Worm (Caenorhabditis elegans): ENCODE data around the gene F54A3.5.
"Not testable (repeated sequence)": the region's sequence is repeated elsewhere in the genome, so short reads cannot be mapped to it uniquely, and the experiment has no call there.

The F54A3.5 gene

ce11 chrII:2225608-2226007 is at the start of gene F54A3.5:
Gene F54A3.5 (minus strand): TSS chrII:2225708.
- TF ChIP-seq med-1 (GFP tag; optimal IDR thresholded peaks at IDR 0.05; ENCODE audit: insufficient read depth) (no peak), flt-1 (GFP tag; IDR thresholded peaks at IDR 0.05) (no peak), T22C8.4 (GFP tag; IDR thresholded peaks at IDR 0.05) (no peak), cog-1 (tag; optimal IDR thresholded peaks at IDR 0.05) (no peak), ref-1 (GFP tag; conservative IDR thresholded peaks at IDR 0.05) (no peak), klf-2 (GFP tag; conservative IDR thresholded peaks at IDR 0.05) (no peak), ztf-23 (GFP tag; IDR thresholded peaks at IDR 0.05) (no peak), tab-1 (GFP tag; IDR thresholded peaks at IDR 0.05) (no peak), ztf-29 (GFP tag; IDR thresholded peaks at IDR 0.05) (no peak)

- TF ChIP-seq T22C8.4 (GFP tag; IDR thresholded peaks at IDR 0.05): no peak
- TF ChIP-seq med-1 (GFP tag; optimal IDR thresholded peaks at IDR 0.05; ENCODE audit: insufficient read depth): no peak
- no peak for TF ChIP-seq flt-1 (GFP tag; IDR thresholded peaks at IDR 0.05)
- no peak for TF ChIP-seq cog-1 (tag; optimal IDR thresholded peaks at IDR 0.05)
- no peak for TF ChIP-seq tab-1 (GFP tag; IDR thresholded peaks at IDR 0.05)
- no peak for TF ChIP-seq klf-2 (GFP tag; conservative IDR thresholded peaks at IDR 0.05)
These were observed 48.2 kb upstream of the F54A3.5 start for ce11 chrII:2273750-2274149.

- TF ChIP-seq klf-2 (GFP tag; conservative IDR thresholded peaks at IDR 0.05); cog-1 (tag; optimal IDR thresholded peaks at IDR 0.05); tab-1 (GFP tag; IDR thresholded peaks at IDR 0.05): not testable (repeated sequence)
These were observed 29.4 kb upstream of the F54A3.5 start, which contains the start of gene K09F6.3 for ce11 chrII:2254861-2255260. Gene K09F6.3 (plus strand): TSS chrII:2255161.

- TF ChIP-seq med-1 (GFP tag; optimal IDR thresholded peaks at IDR 0.05; ENCODE audit: insufficient read depth) (no peak), ref-1 (GFP tag; conservative IDR thresholded peaks at IDR 0.05) (no peak), tab-1 (GFP tag; IDR thresholded peaks at IDR 0.05) (no peak), flt-1 (GFP tag; IDR thresholded peaks at IDR 0.05) (no peak), ztf-29 (GFP tag; IDR thresholded peaks at IDR 0.05) (no peak), ztf-23 (GFP tag; IDR thresholded peaks at IDR 0.05) (no peak), cog-1 (tag; optimal IDR thresholded peaks at IDR 0.05) (no peak), T22C8.4 (GFP tag; IDR thresholded peaks at IDR 0.05) (no peak), klf-2 (GFP tag; conservative IDR thresholded peaks at IDR 0.05) (no peak)
These were observed 28.2 kb upstream of the F54A3.5 start for ce11 chrII:2253676-2254075.

ce11 chrII:2251617-2252016 is 26.1 kb upstream of the F54A3.5 start:
- TF ChIP-seq flt-1 (GFP tag; IDR thresholded peaks at IDR 0.05) (no peak), ref-1 (GFP tag; conservative IDR thresholded peaks at IDR 0.05) (peak; percentile 30; the same call in 1 of the 2 replicates)

- TF ChIP-seq T22C8.4 (GFP tag; IDR thresholded peaks at IDR 0.05) (no peak), ztf-23 (GFP tag; IDR thresholded peaks at IDR 0.05) (no peak), ref-1 (GFP tag; conservative IDR thresholded peaks at IDR 0.05) (no peak), ztf-29 (GFP tag; IDR thresholded peaks at IDR 0.05) (no peak), klf-2 (GFP tag; conservative IDR thresholded peaks at IDR 0.05) (no peak), flt-1 (GFP tag; IDR thresholded peaks at IDR 0.05) (no peak), tab-1 (GFP tag; IDR thresholded peaks at IDR 0.05) (no peak), med-1 (GFP tag; optimal IDR thresholded peaks at IDR 0.05; ENCODE audit: insufficient read depth) (no peak), cog-1 (tag; optimal IDR thresholded peaks at IDR 0.05) (no peak)
These were observed 17.8 kb upstream of the F54A3.5 start, which contains the start of gene F54A3.2 for ce11 chrII:2243342-2243741. Gene F54A3.2 (plus strand): TSS chrII:2243642.

- TF ChIP-seq T22C8.4 (GFP tag; IDR thresholded peaks at IDR 0.05) (0 out of 2 replicates have a peak, but pooled peaks have one; percentile 6), ztf-29 (GFP tag; IDR thresholded peaks at IDR 0.05) (no peak)
These were observed 10.8 kb upstream of the F54A3.5 start for ce11 chrII:2236352-2236751.

- TF ChIP-seq ztf-23 (GFP tag; IDR thresholded peaks at IDR 0.05) (no peak), tab-1 (GFP tag; IDR thresholded peaks at IDR 0.05) (no peak), med-1 (GFP tag; optimal IDR thresholded peaks at IDR 0.05; ENCODE audit: insufficient read depth) (no peak), ztf-29 (GFP tag; IDR thresholded peaks at IDR 0.05) (no peak), ref-1 (GFP tag; conservative IDR thresholded peaks at IDR 0.05) (no peak), T22C8.4 (GFP tag; IDR thresholded peaks at IDR 0.05) (no peak), cog-1 (tag; optimal IDR thresholded peaks at IDR 0.05) (no peak)
These were observed 7.7 kb upstream of the F54A3.5 start, which contains the start of gene cct-3 for ce11 chrII:2233240-2233639. Gene cct-3 (plus strand): TSS chrII:2233540.

- TF ChIP-seq ztf-23 (GFP tag; IDR thresholded peaks at IDR 0.05): 0 out of 2 replicates have a peak, but pooled peaks have one; percentile 31
These were observed 6.9 kb upstream of the F54A3.5 start, which contains the start of gene F54A3.6 for ce11 chrII:2232429-2232828. Gene F54A3.6 (minus strand): TSS chrII:2232470.

- TF ChIP-seq ref-1 (GFP tag; conservative IDR thresholded peaks at IDR 0.05) (no peak), tab-1 (GFP tag; IDR thresholded peaks at IDR 0.05) (no peak), ztf-29 (GFP tag; IDR thresholded peaks at IDR 0.05) (no peak), klf-2 (GFP tag; conservative IDR thresholded peaks at IDR 0.05) (no peak)
These were observed 4.9 kb upstream of the F54A3.5 start for ce11 chrII:2230368-2230767.

- peak; percentile 58; the same call in 1 of the 2 replicates for TF ChIP-seq T22C8.4 (GFP tag; IDR thresholded peaks at IDR 0.05)
These were observed 592 bp downstream of the F54A3.5 start for ce11 chrII:2224916-2225315.

ce11 chrII:2223467-2223866 is 2.0 kb downstream of the F54A3.5 start, which contains the start of gene cbs-2:
Gene cbs-2 (minus strand): TSS chrII:2223567.
- TF ChIP-seq cog-1 (tag; optimal IDR thresholded peaks at IDR 0.05): no peak
- TF ChIP-seq T22C8.4 (GFP tag; IDR thresholded peaks at IDR 0.05): no peak
- TF ChIP-seq tab-1 (GFP tag; IDR thresholded peaks at IDR 0.05): no peak
- no peak for TF ChIP-seq med-1 (GFP tag; optimal IDR thresholded peaks at IDR 0.05; ENCODE audit: insufficient read depth)
